Fruit fly (Drosophila melanogaster) whole organism, larva: ENCODE results near the gene Irk3.

Experiments
- noc ChIP-seq: fragments of 200-800 bp; sonication (Bioruptor generic); optimal IDR thresholded peaks from 3 replicates; lab custom pipeline; 2019; ENCODE audit warnings: missing biosample characterization, mild to moderate bottlenecking, missing genetic modification characterization, moderate library complexity

The Irk3 gene

dm6 chr2L:18713686-18714085 lies at the start of gene Irk3:
Irk3 (minus strand) TSS chr2L:18713748.
- no peak for TF ChIP-seq noc (tag; lab: Kevin White, UChicago)

dm6 chr2L:18753242-18753641 lies 39.7 kb upstream of the Irk3 start:
- TF ChIP-seq noc (tag; lab: Kevin White, UChicago): no peak

dm6 chr2L:18752823-18753222 lies 39.3 kb upstream of the Irk3 start:
- TF ChIP-seq noc (tag; lab: Kevin White, UChicago): no peak

DNA sequence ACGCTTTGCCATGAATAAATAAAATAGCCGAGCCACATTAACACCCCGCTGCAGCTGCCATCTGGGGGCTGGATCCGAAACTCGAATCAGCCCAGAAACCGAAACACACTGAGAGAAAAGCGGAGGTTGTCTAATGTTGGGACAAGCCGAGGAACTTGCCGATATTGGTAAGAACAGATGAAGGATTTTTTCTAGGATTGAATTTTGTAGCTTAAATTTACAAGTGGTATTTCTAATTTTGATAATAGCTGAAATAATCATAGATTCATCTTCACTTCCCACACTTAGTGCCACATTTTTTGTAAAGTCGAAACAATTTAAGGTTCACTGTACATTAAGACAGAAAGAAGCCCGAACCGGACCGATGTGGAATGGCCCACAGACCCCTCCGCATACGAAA lies 38.5 kb upstream of the Irk3 start:
- no peak for TF ChIP-seq noc (tag; lab: Kevin White, UChicago)

- TF ChIP-seq noc (tag; lab: Kevin White, UChicago): no peak
These were observed 37.8 kb upstream of the Irk3 start for dm6 chr2L:18751337-18751736.

DNA sequence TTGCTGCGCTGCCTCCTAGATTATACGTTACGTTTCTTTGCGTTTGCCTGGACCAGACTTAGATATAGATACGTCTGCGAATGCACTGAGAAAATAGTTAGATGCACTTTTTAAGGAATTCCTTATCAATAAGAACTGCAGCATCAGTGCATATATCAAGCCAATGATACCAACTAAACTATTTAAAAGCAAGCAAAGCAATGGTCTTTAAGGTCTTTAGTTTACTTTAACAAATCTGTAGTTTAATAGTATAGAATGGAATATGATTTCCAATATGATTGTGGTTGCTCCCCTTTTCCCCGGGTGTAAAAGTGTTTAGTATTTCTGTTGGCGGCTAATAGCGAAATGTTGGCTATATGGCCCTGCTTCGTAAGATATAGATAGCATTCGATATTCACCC lies 33.1 kb upstream of the Irk3 start:
- no peak for TF ChIP-seq noc (tag; lab: Kevin White, UChicago)

DNA sequence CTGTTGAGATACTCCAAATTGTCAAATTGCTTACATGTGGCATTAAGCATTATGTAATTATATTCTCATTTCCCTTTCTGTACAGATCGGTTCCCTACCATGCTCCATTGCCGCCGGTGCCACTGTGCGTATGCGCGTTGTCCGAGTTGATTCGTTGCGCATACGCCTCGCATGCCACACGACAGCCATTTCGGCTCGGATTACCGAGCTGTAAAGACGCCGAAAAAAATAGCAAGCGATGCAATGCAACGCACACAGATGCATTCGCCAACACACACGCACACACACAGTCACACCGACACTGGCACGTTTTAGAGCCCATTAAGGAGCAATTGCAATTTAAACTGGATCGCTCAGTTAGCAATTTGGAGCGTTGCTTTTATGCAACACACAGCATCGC lies 31.9 kb upstream of the Irk3 start:
- no peak for TF ChIP-seq noc (tag; lab: Kevin White, UChicago)

- TF ChIP-seq noc (tag; lab: Kevin White, UChicago): no peak
These were observed 30.3 kb upstream of the Irk3 start for dm6 chr2L:18743896-18744295.

dm6 chr2L:18742710-18743109 lies 29.2 kb upstream of the Irk3 start:
- no peak for TF ChIP-seq noc (tag; lab: Kevin White, UChicago)

dm6 chr2L:18740010-18740409 lies 26.5 kb upstream of the Irk3 start, which contains the start of the genes CG42752 and CG15167:
CG42752 (minus strand) TSS chr2L:18740110.
CG15167 (plus strand) TSS chr2L:18740358.
- no peak for TF ChIP-seq noc (tag; lab: Kevin White, UChicago)

- TF ChIP-seq noc (tag; lab: Kevin White, UChicago): no peak
These were observed 23.7 kb upstream of the Irk3 start for dm6 chr2L:18737239-18737638.

DNA sequence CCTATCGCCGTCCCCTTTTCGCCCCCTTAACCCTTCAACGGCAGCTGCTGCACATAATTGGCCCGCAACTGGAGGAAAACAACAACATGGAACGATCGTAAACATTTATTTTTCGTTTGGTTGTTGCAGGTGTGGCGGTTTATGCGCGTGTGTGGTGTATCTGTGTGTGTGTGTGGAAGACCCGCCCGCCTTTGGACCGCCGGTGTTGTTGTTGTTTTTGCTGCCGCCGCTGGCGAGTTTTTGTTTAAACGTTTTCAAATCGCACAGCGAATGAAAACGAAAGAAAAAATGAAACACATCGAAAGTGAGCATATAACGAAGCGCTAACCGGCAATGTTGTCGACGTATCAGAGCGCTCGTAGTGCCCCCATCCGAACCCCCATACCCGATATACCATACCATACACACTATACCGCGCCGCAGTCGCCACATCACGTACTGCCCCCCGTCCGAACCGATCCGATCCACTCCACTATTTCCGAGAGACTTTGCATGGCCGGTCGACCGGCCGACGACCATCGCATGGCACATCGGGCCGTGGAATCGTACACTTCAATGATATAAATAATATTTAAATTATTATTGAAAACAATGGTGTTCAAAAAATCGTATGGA lies 22.1 kb upstream of the Irk3 start:
- no peak for TF ChIP-seq noc (tag; lab: Kevin White, UChicago)

DNA sequence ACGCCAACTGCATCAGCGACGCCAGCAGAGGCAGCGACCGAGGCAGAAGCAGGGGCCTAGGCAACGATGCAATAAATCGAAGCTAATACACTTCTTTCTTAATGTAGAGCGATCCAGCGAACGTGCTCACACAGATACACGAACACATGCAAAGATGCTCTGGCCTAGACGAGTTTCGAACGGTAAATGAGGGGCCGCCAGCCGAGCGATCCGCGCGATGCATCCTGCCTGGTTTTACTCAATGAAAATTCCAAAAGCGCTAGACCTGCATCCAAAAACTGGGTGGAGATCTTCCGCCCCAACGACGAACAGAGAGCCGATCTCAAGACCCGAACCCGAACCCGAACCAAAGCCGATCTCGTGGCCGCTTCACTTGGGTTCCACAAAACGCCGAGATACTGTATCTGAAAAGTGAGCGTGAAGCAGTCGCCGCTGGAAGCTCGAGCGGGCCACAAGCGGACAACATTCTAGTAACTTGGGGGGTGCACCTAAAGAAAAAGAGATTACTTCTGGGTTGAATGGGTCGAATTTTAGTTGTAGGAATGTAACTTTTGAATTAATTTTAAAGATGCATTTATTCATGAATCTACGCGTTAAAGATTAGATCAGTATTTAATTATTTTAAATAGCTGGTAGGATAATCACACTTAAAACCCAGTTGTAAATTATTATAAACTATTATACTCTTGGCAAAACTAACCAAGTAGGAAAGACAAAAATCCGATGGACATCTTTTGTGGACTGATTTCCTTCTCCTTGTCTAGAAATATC lies 19.4 kb upstream of the Irk3 start:
- no peak for TF ChIP-seq noc (tag; lab: Kevin White, UChicago)

DNA sequence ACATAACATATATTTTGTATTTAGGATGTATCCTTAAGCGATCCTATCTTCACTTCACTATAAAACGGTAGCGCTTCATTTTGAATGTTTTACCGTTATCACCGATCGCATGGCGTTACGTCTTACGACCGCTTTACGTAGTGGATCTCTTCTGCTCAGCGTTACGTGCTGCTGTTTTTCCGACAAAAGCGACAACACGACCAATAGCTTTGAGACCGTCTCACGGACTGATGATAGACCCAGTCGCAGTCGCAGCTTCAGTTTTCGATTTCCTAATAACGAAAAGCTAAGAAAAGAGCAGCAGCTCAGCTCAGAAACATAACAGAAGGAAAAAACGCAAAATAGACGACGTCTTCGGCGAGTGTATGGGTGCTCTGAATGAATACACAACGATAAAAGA lies 18.7 kb upstream of the Irk3 start, which contains the start of gene CG10348:
Gene CG10348 (minus strand): TSS at position 234 of the 400 bp plus-strand sequence.
- TF ChIP-seq noc (tag; lab: Kevin White, UChicago): no peak

DNA sequence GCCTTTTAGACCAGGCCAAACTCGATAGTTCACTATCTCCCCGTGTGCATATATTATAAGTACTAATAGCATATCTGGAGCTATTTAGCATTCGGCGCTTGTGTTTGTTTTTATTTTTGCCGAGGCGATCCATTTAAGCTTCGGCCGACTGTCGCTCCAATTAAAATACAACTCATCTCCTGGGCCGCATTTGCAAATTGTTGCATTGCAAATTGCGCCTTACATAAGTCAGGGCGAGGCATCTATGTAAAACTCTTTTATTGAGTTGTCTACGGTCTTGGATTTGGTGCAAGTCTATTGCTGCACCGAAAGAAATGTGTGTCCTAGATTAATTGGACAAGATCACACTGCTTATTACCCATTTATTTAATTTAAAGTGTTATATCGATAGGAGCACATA lies 14.4 kb upstream of the Irk3 start:
- no peak for TF ChIP-seq noc (tag; lab: Kevin White, UChicago)

dm6 chr2L:18724842-18725241 lies 11.3 kb upstream of the Irk3 start:
- TF ChIP-seq noc (tag; lab: Kevin White, UChicago): no peak

dm6 chr2L:18719583-18719982 lies 6.0 kb upstream of the Irk3 start:
- TF ChIP-seq noc (tag; lab: Kevin White, UChicago): no peak
